Worm (Caenorhabditis elegans) whole organism, early embryonic: ENCODE data around the gene T20B12.4.

Source experiments
- B0310.2 ChIP-seq: sonication (generic microtip); optimal IDR thresholded peaks from 2 replicates; lab custom pipeline; 2016; ENCODE audit warnings: mild to moderate bottlenecking, missing genetic modification characterization, missing compliant biosample characterization
- F13C5.2 ChIP-seq: sonication (generic microtip); optimal IDR thresholded peaks from 2 replicates; lab custom pipeline; 2017; ENCODE audit warnings: mild to moderate bottlenecking, missing genetic modification characterization, inconsistent platforms, missing compliant biosample characterization
- aly-1 ChIP-seq: sonication (generic microtip); optimal IDR thresholded peaks from 2 replicates; lab custom pipeline; 2016; ENCODE audit warnings: missing genetic modification characterization, missing compliant biosample characterization
- ama-1 ChIP-seq: fragments of 150-350 bp; optimal IDR thresholded peaks from 2 replicates; lab custom pipeline; 2014
- ceh-13 ChIP-seq: fragments of 200-800 bp; sonication (Bioruptor generic); optimal IDR thresholded peaks from 2 replicates; lab custom pipeline; 2018; ENCODE audit warnings: mild to moderate bottlenecking, missing genetic modification characterization, missing compliant biosample characterization
- ceh-36 ChIP-seq: sonication (generic microtip); optimal IDR thresholded peaks from 2 replicates; lab custom pipeline; 2016; ENCODE audit warnings: missing genetic modification characterization, inconsistent platforms, missing compliant biosample characterization
- ets-7 ChIP-seq: sonication (generic microtip); optimal IDR thresholded peaks from 2 replicates; lab custom pipeline; 2016; ENCODE audit warnings: missing genotype, missing genetic modification characterization, missing compliant biosample characterization
- flt-1 ChIP-seq: fragments of 200-800 bp; sonication (Bioruptor generic); IDR thresholded peaks from 2 replicates; pipeline ENCODE4 v1.3.6; 2022; ENCODE audit warnings: missing genetic modification characterization, missing compliant biosample characterization
- hmbx-1 ChIP-seq: sonication (generic microtip); optimal IDR thresholded peaks from 2 replicates; lab custom pipeline; 2016; ENCODE audit warnings: mild to moderate bottlenecking, missing genetic modification characterization, missing compliant biosample characterization
- hmg-4 ChIP-seq: fragments of 200-800 bp; sonication (Bioruptor generic); optimal IDR thresholded peaks from 2 replicates; lab custom pipeline; 2018; ENCODE audit warnings: mild to moderate bottlenecking, missing genetic modification characterization, missing compliant biosample characterization
- hnd-1 ChIP-seq: sonication (generic microtip); optimal IDR thresholded peaks from 2 replicates; lab custom pipeline; 2016; ENCODE audit warnings: missing genetic modification characterization, missing compliant biosample characterization
- pes-1 ChIP-seq: fragments of 200-800 bp; sonication (Bioruptor generic); IDR thresholded peaks from 2 replicates; pipeline ENCODE4 v1.3.6; 2022; ENCODE audit warnings: missing genetic modification reagents, missing genetic modification characterization, missing compliant biosample characterization
- scrt-1 ChIP-seq: fragments of 200-800 bp; sonication (Bioruptor generic); IDR thresholded peaks from 2 replicates; pipeline ENCODE4 v1.3.6; 2022; ENCODE audit warnings: missing genetic modification characterization, missing compliant biosample characterization
- sea-1 ChIP-seq: fragments of 200-800 bp; sonication (Bioruptor generic); conservative IDR thresholded peaks from 2 replicates; pipeline ENCODE4 v1.3.6; 2022; ENCODE audit warnings: missing genetic modification characterization, missing compliant biosample characterization
- tbx-11 ChIP-seq: fragments of 200-800 bp; sonication (Bioruptor generic); IDR thresholded peaks from 2 replicates; pipeline ENCODE4 v1.3.6; 2022; ENCODE audit warnings: missing genetic modification characterization, missing compliant biosample characterization
- tbx-37 ChIP-seq: fragments of 200-800 bp; sonication (Bioruptor generic); conservative IDR thresholded peaks from 2 replicates; pipeline ENCODE4 v1.3.6; 2022; ENCODE audit warnings: missing genetic modification reagents, missing genetic modification characterization, missing compliant biosample characterization
- tra-4 ChIP-seq: sonication (generic microtip); optimal IDR thresholded peaks from 2 replicates; lab custom pipeline; 2017; ENCODE audit warnings: missing genetic modification characterization, missing compliant biosample characterization

T20B12.4 gene

ce11 chrIII:7367012-7367760 is at the start of gene T20B12.4, which contains the start of gene T20B12.5:
TSS of gene T20B12.4 (plus strand) at chrIII:7367710.
TSS of gene T20B12.5 (minus strand) at chrIII:7367112.
- TF ChIP-seq ama-1 (lab: Kevin White, UChicago) (no peak), ceh-13 (no peak), hmg-4 (GFP tag; lab: Kevin White, UChicago) (no peak), sea-1 (GFP tag; lab: Robert Waterston, UW) (no peak), hnd-1 (tag; lab: Kevin White, UChicago) (no peak), flt-1 (GFP tag; lab: Robert Waterston, UW) (no peak), B0310.2 (tag; lab: Kevin White, UChicago) (no peak), tbx-11 (no peak), F13C5.2 (tag; lab: Kevin White, UChicago) (no peak), tra-4 (tag; lab: Kevin White, UChicago) (no peak), tbx-37 (GFP tag; lab: Robert Waterston, UW) (no peak), aly-1 (tag; lab: Kevin White, UChicago) (no peak), hmbx-1 (tag; lab: Kevin White, UChicago) (no peak), ceh-36 (tag; lab: Kevin White, UChicago) (no peak), ets-7 (tag; lab: Kevin White, UChicago) (no peak), pes-1 (GFP tag; lab: Robert Waterston, UW) (no peak), scrt-1 (GFP tag; lab: Robert Waterston, UW) (no peak)

- TF ChIP-seq hnd-1 (tag; lab: Kevin White, UChicago) (no peak), pes-1 (GFP tag; lab: Robert Waterston, UW) (no peak), scrt-1 (GFP tag; lab: Robert Waterston, UW) (no peak), hmbx-1 (tag; lab: Kevin White, UChicago) (no peak)
Measured at ce11 chrIII:7319390-7319789, 48.1 kb upstream of the T20B12.4 start, which contains the start of gene F56C9.8. TSS of gene F56C9.8 (minus strand) at chrIII:7319509.

ce11 chrIII:7322018-7322417 is 45.5 kb upstream of the T20B12.4 start:
- TF ChIP-seq hnd-1 (tag; lab: Kevin White, UChicago) (no peak), B0310.2 (tag; lab: Kevin White, UChicago) (no peak), flt-1 (GFP tag; lab: Robert Waterston, UW) (no peak), ama-1 (lab: Kevin White, UChicago) (no peak), pes-1 (GFP tag; lab: Robert Waterston, UW) (no peak), tbx-11 (no peak), sea-1 (GFP tag; lab: Robert Waterston, UW) (no peak), scrt-1 (GFP tag; lab: Robert Waterston, UW) (no peak), ceh-36 (tag; lab: Kevin White, UChicago) (no peak), tbx-37 (GFP tag; lab: Robert Waterston, UW) (no peak), ets-7 (tag; lab: Kevin White, UChicago) (no peak), hmbx-1 (tag; lab: Kevin White, UChicago) (no peak), aly-1 (tag; lab: Kevin White, UChicago) (no peak), tra-4 (tag; lab: Kevin White, UChicago) (no peak), ceh-13 (no peak), hmg-4 (GFP tag; lab: Kevin White, UChicago) (no peak), F13C5.2 (tag; lab: Kevin White, UChicago) (no peak)

- TF ChIP-seq F13C5.2 (tag; lab: Kevin White, UChicago) (no peak), B0310.2 (tag; lab: Kevin White, UChicago) (no peak), hmg-4 (GFP tag; lab: Kevin White, UChicago) (no peak), pes-1 (GFP tag; lab: Robert Waterston, UW) (no peak), ama-1 (lab: Kevin White, UChicago) (no peak), sea-1 (GFP tag; lab: Robert Waterston, UW) (no peak), tbx-11 (no peak), tra-4 (tag; lab: Kevin White, UChicago) (no peak), tbx-37 (GFP tag; lab: Robert Waterston, UW) (no peak), flt-1 (GFP tag; lab: Robert Waterston, UW) (no peak)
Measured at ce11 chrIII:7323331-7323730, 44.2 kb upstream of the T20B12.4 start.

DNA sequence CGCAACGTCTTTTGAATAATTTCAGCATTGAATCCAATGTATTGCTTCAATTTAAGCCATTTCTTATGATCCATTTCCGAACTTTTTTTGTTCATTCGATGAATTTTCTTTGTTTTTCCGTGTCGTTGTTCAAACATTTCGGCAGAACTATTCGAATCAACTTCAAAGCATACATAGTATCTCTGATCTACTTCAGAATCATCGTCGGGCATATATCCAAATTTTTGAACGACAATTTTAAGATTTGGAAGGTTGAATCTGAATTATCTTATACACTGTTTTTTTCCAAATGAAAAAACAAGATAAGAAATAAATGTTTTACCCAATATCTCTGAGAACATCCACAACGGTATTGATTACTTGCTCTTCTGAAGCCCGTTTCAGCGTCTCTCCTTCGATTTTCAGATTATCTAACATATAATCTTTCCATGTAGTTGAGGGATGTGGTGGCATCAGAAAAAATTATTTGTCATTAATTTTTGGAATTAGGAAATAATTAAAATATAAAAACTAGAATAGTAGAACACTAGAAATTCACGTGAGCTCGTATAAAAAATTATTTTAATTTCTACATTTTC is 38.3 kb upstream of the T20B12.4 start, which contains the start of gene lab-2:
TSS of gene lab-2 (minus strand) at position 453 of the 578 bp plus-strand sequence.
- TF ChIP-seq hmbx-1 (tag; lab: Kevin White, UChicago), result no peak
- TF ChIP-seq ceh-36 (tag; lab: Kevin White, UChicago), result no peak
- TF ChIP-seq tbx-37 (GFP tag; lab: Robert Waterston, UW), result no peak
- no peak for TF ChIP-seq ets-7 (tag; lab: Kevin White, UChicago)
- no peak for TF ChIP-seq tra-4 (tag; lab: Kevin White, UChicago)
- TF ChIP-seq ceh-13, result no peak
- TF ChIP-seq flt-1 (GFP tag; lab: Robert Waterston, UW), result no peak
- TF ChIP-seq F13C5.2 (tag; lab: Kevin White, UChicago), result no peak
- TF ChIP-seq pes-1 (GFP tag; lab: Robert Waterston, UW), result no peak
- TF ChIP-seq tbx-11, result no peak
- no peak for TF ChIP-seq sea-1 (GFP tag; lab: Robert Waterston, UW)
- TF ChIP-seq ama-1 (lab: Kevin White, UChicago), result no peak

- no peak for TF ChIP-seq pes-1 (GFP tag; lab: Robert Waterston, UW)
- TF ChIP-seq tra-4 (tag; lab: Kevin White, UChicago), result no peak
- TF ChIP-seq tbx-37 (GFP tag; lab: Robert Waterston, UW), result no peak
- TF ChIP-seq B0310.2 (tag; lab: Kevin White, UChicago), result no peak
- TF ChIP-seq ceh-36 (tag; lab: Kevin White, UChicago), result no peak
- TF ChIP-seq F13C5.2 (tag; lab: Kevin White, UChicago), result no peak
- TF ChIP-seq sea-1 (GFP tag; lab: Robert Waterston, UW), result no peak
- no peak for TF ChIP-seq aly-1 (tag; lab: Kevin White, UChicago)
Measured at ce11 chrIII:7331671-7332070, 35.8 kb upstream of the T20B12.4 start.
